Fruit fly (Drosophila melanogaster): Measurements from ENCODE around the gene CG5715.

DNA sequence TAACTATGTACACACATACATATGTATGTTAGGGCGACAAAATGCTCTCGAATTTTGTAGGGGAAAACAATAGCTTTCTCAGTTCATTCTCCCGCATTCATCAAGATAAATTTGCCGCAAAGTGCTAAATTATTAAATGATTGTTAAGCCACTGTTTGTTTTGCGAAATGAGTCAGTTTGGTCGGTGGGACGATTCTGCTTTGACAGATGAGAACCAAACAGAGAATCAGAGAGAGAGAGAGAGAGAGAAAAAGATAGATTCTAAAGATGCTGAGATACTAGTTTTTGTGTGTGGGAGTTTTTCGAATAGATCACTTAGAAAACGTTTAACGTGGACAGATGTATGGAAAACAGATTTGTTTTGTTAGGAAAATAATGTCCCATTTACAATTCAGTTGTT is 33.8 kb downstream of the CG5715 start:
- TF ChIP-seq Dll (optimal IDR thresholded peaks at IDR 0.05), result no peak
- TF ChIP-seq usp (GFP tag; optimal IDR thresholded peaks at IDR 0.05), result no peak
